Fruit fly (Drosophila melanogaster): Measurements from ENCODE around the gene Pgant5.

dm6 chr2L:5028091-5028490 lies 65.3 kb downstream of the Pgant5 start, which contains the start of gene vkg:
- TF ChIP-seq kay (GFP tag; ENCODE audit: borderline replicate concordance) (no peak), toe (GFP tag; optimal IDR thresholded peaks at IDR 0.05) (no peak), Mnt (GFP tag; optimal IDR thresholded peaks at IDR 0.05) (no peak), CG33017 (tag; optimal IDR thresholded peaks at IDR 0.05) (no peak), CG14711 (tag; optimal IDR thresholded peaks at IDR 0.05) (no peak)
